Worm (Caenorhabditis elegans) whole organism, L2 larva: Measurements from ENCODE around the gene pap-2.
A peak's percentile ranks its signal among the peaks of the same experiment; 100 is the strongest.

Experiments used
- C34F6.9 ChIP-seq: fragments of 150-350 bp; optimal IDR thresholded peaks from 2 replicates; lab custom pipeline; 2014; ENCODE audit warnings: missing biosample characterization, missing genetic modification characterization
- F13H6.1 ChIP-seq: sonication (generic microtip); optimal IDR thresholded peaks from 2 replicates; lab custom pipeline; 2016; ENCODE audit warnings: missing genetic modification characterization, missing compliant biosample characterization
- R02D3.7 ChIP-seq: fragments of 150-350 bp; optimal IDR thresholded peaks from 2 replicates; lab custom pipeline; 2014; ENCODE audit warnings: missing biosample characterization, missing genetic modification characterization
- Y55F3AM.14 ChIP-seq: fragments of 200-800 bp; sonication (Bioruptor generic); optimal IDR thresholded peaks from 2 replicates; lab custom pipeline; 2018; ENCODE audit warnings: mild to moderate bottlenecking, missing genetic modification characterization, missing compliant biosample characterization
- ZK546.5 ChIP-seq: sonication (generic microtip); optimal IDR thresholded peaks from 2 replicates; lab custom pipeline; 2017; ENCODE audit warnings: missing biosample characterization, missing genetic modification characterization
- ama-1 ChIP-seq: fragments of 150-350 bp; optimal IDR thresholded peaks from 2 replicates; lab custom pipeline; 2018; ENCODE audit warnings: inconsistent platforms
- ceh-82 ChIP-seq: fragments of 150-350 bp; optimal IDR thresholded peaks from 2 replicates; lab custom pipeline; 2014; ENCODE audit warnings: missing biosample characterization, missing genetic modification characterization
- crh-2 ChIP-seq: sonication (generic microtip); optimal IDR thresholded peaks from 2 replicates; lab custom pipeline; 2017; ENCODE audit warnings: missing biosample characterization, missing genetic modification characterization
- dmd-4 ChIP-seq: sonication (generic microtip); optimal IDR thresholded peaks from 2 replicates; lab custom pipeline; 2017; ENCODE audit warnings: missing biosample characterization, missing genetic modification characterization
- egl-27 ChIP-seq: sonication (generic microtip); optimal IDR thresholded peaks from 3 replicates; lab custom pipeline; 2017; ENCODE audit warnings: missing biosample characterization, missing genetic modification reagents, missing genetic modification characterization
- elt-3 ChIP-seq: sonication (generic microtip); optimal IDR thresholded peaks from 2 replicates; lab custom pipeline; 2017; ENCODE audit warnings: missing biosample characterization, missing genetic modification characterization
- fos-1 ChIP-seq: fragments of 150-350 bp; optimal IDR thresholded peaks from 2 replicates; lab custom pipeline; 2014; ENCODE audit warnings: missing biosample characterization, missing genetic modification characterization
- gmeb-1 ChIP-seq: fragments of 150-350 bp; optimal IDR thresholded peaks from 2 replicates; lab custom pipeline; 2014; ENCODE audit warnings: missing biosample characterization, missing genetic modification characterization
- lin-11 ChIP-seq: fragments of 150-350 bp; sonication (generic microtip); optimal IDR thresholded peaks from 2 replicates; lab custom pipeline; 2014; ENCODE audit warnings: missing biosample characterization, missing genetic modification characterization, inconsistent platforms, mixed read lengths
- lin-13 ChIP-seq: fragments of 150-350 bp; optimal IDR thresholded peaks from 2 replicates; lab custom pipeline; 2014; ENCODE audit warnings: missing biosample characterization, missing genetic modification reagents, missing genetic modification characterization
- lin-39 ChIP-seq: fragments of 150-350 bp; optimal IDR thresholded peaks from 2 replicates; lab custom pipeline; 2014; ENCODE audit warnings: missing biosample characterization, missing genetic modification reagents, missing genetic modification characterization
- lsy-2 ChIP-seq, 2 experiments: fragments of 150-350 bp in 1 of 2; sonication (generic microtip) in 1 of 2; optimal IDR thresholded peaks; 2 replicates each; lab custom pipeline; 2014 to 2017; ENCODE audit warnings: missing biosample characterization in 2 of 2, missing genetic modification characterization in 2 of 2
- mbf-1 ChIP-seq: sonication (generic microtip); optimal IDR thresholded peaks from 2 replicates; lab custom pipeline; 2017; ENCODE audit warnings: missing biosample characterization, missing genetic modification characterization
- mdl-1 ChIP-seq, 2 experiments: fragments of 150-350 bp in 1 of 2; sonication (generic microtip) in 1 of 2; optimal IDR thresholded peaks; 2 replicates each; lab custom pipeline; 2017; ENCODE audit warnings: missing biosample characterization in 2 of 2, missing genetic modification characterization in 2 of 2
- nhr-10 ChIP-seq: sonication (generic microtip); optimal IDR thresholded peaks from 2 replicates; lab custom pipeline; 2017; ENCODE audit warnings: missing biosample characterization, missing genetic modification characterization
- nhr-11 ChIP-seq: fragments of 150-350 bp; optimal IDR thresholded peaks from 2 replicates; lab custom pipeline; 2014; ENCODE audit warnings: missing biosample characterization, missing genetic modification characterization
- nhr-129 ChIP-seq: fragments of 150-350 bp; optimal IDR thresholded peaks from 2 replicates; lab custom pipeline; 2014; ENCODE audit warnings: missing biosample characterization, missing genetic modification characterization
- nhr-21 ChIP-seq: fragments of 150-350 bp; optimal IDR thresholded peaks from 2 replicates; lab custom pipeline; 2014; ENCODE audit warnings: missing biosample characterization, missing genetic modification characterization
- nhr-23 ChIP-seq: fragments of 150-350 bp; optimal IDR thresholded peaks from 2 replicates; lab custom pipeline; 2014; ENCODE audit warnings: missing biosample characterization, missing genetic modification reagents, missing genetic modification characterization
- nhr-237 ChIP-seq: fragments of 150-350 bp; optimal IDR thresholded peaks from 2 replicates; lab custom pipeline; 2014; ENCODE audit warnings: missing biosample characterization, missing genetic modification characterization
- nhr-25 ChIP-seq: fragments of 150-350 bp; sonication (generic microtip); optimal IDR thresholded peaks from 3 replicates; lab custom pipeline; 2014; ENCODE audit warnings: missing biosample characterization, missing genetic modification characterization
- nhr-6 ChIP-seq: fragments of 150-350 bp; optimal IDR thresholded peaks from 2 replicates; lab custom pipeline; 2014; ENCODE audit warnings: missing biosample characterization, missing genetic modification characterization
- nhr-77 ChIP-seq: fragments of 150-350 bp; optimal IDR thresholded peaks from 2 replicates; lab custom pipeline; 2014; ENCODE audit warnings: missing biosample characterization, missing genetic modification characterization
- sem-4 ChIP-seq: fragments of 150-350 bp; optimal IDR thresholded peaks from 2 replicates; lab custom pipeline; 2014; ENCODE audit warnings: missing biosample characterization, missing genetic modification reagents, missing genetic modification characterization
- skn-1 ChIP-seq: sonication (generic microtip); optimal IDR thresholded peaks from 2 replicates; lab custom pipeline; 2017; ENCODE audit warnings: missing biosample characterization, missing genetic modification characterization
- sma-3 ChIP-seq: sonication (generic microtip); optimal IDR thresholded peaks from 2 replicates; lab custom pipeline; 2016; ENCODE audit warnings: missing genetic modification reagents, missing genetic modification characterization, missing compliant biosample characterization
- sma-9 ChIP-seq, 2 experiments: fragments of 150-350 bp in 1 of 2; sonication (generic microtip) in 1 of 2; optimal IDR thresholded peaks; 2 replicates each; lab custom pipeline; 2014 to 2016; ENCODE audit warnings: missing genetic modification characterization in 2 of 2, mild to moderate bottlenecking in 1 of 2, missing biosample characterization in 1 of 2, missing compliant biosample characterization in 1 of 2, missing genetic modification reagents in 1 of 2, moderate library complexity in 1 of 2
- snpc-4 ChIP-seq: fragments of 150-350 bp; optimal IDR thresholded peaks from 2 replicates; lab custom pipeline; 2014; ENCODE audit warnings: missing biosample characterization, missing genetic modification characterization
- unc-39 ChIP-seq: fragments of 150-350 bp; optimal IDR thresholded peaks from 2 replicates; lab custom pipeline; 2014; ENCODE audit warnings: missing biosample characterization, missing genetic modification characterization
- unc-55 ChIP-seq: fragments of 150-350 bp; sonication (generic microtip); optimal IDR thresholded peaks from 3 replicates; lab custom pipeline; 2014; ENCODE audit warnings: missing biosample characterization, missing genetic modification reagents, missing genetic modification characterization
- unc-62 ChIP-seq: fragments of 150-350 bp; optimal IDR thresholded peaks from 2 replicates; lab custom pipeline; 2014; ENCODE audit warnings: missing biosample characterization, missing genetic modification reagents, missing genetic modification characterization
- zag-1 ChIP-seq: fragments of 150-350 bp; optimal IDR thresholded peaks from 2 replicates; lab custom pipeline; 2014; ENCODE audit warnings: missing biosample characterization, missing genetic modification characterization
- ztf-1 ChIP-seq: fragments of 200-800 bp; sonication (Bioruptor generic); conservative IDR thresholded peaks from 2 replicates; pipeline ENCODE4 v1.3.6; 2022; ENCODE audit warnings: missing genetic modification characterization, missing compliant biosample characterization
- ztf-11 ChIP-seq: sonication (generic microtip); optimal IDR thresholded peaks from 2 replicates; lab custom pipeline; 2017; ENCODE audit warnings: missing biosample characterization, missing genetic modification characterization
- ztf-4 ChIP-seq: fragments of 150-350 bp; optimal IDR thresholded peaks from 2 replicates; lab custom pipeline; 2014; ENCODE audit warnings: missing biosample characterization, missing genetic modification characterization

The pap-2 gene

DNA sequence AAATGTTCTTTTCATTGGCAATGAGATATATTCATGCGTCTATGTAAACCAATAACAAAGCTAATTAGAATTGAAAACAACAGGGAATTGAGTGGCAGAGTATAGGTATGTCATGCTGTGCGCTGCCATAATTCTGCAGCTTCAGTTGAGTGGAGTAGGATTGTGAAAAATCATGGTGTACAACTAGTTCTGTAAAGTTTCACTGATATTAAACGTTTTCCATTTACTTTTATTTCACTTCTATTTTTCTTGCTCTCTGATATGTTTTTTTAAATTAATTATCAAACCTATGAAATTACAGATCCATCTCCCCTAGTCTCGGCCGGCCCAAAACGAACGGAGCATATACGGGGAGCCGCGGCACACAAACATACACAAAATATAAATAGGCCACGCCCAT lies 33.5 kb downstream of the pap-2 start, which contains the start of gene exc-7:
Gene exc-7 (plus strand): TSS at position 301 of the 400 bp plus-strand sequence.
- TF ChIP-seq sma-9 (GFP tag; optimal IDR thresholded peaks at IDR 0.05; lab: Kevin White, UChicago), result no peak
- TF ChIP-seq sma-9 (tag; optimal IDR thresholded peaks at IDR 0.05; lab: Kevin White, UChicago), result no peak
- TF ChIP-seq C34F6.9 (tag; lab: Kevin White, UChicago), result no peak
- TF ChIP-seq ZK546.5 (tag; lab: Kevin White, UChicago), result no peak
- TF ChIP-seq nhr-77 (tag; lab: Kevin White, UChicago), result no peak
- TF ChIP-seq nhr-10 (tag; lab: Kevin White, UChicago), result no peak
- TF ChIP-seq lin-11 (tag; lab: Kevin White, UChicago), result no peak
- no peak for TF ChIP-seq gmeb-1 (tag; lab: Kevin White, UChicago)
- no peak for TF ChIP-seq ztf-11 (tag; lab: Kevin White, UChicago)

- peak; percentile 8 for TF ChIP-seq nhr-129 (tag; lab: Kevin White, UChicago)
- TF ChIP-seq ztf-4 (tag; lab: Kevin White, UChicago), result no peak
- no peak for TF ChIP-seq ZK546.5 (tag; lab: Kevin White, UChicago)
Observed at ce11 chrII:9574406-9574805, 34.8 kb downstream of the pap-2 start.

DNA sequence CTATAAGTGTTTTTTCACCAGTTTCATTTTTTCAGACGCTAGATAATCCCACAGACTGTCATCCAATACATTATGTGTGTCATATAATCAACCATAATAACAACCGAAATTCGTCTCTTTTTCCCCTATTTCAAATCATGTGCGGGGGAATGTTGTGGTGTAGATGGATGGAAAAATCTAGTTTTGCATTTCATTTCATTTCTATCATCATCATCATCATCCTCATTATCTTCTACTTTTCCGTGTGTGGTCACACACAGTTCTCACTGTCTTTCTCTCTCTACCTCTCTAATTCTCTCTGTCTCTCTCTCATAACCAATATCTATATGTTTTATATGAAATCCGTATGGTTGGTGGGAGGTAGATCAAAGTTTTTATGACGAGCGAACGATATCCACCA lies 35.8 kb downstream of the pap-2 start:
- TF ChIP-seq elt-3 (no peak), nhr-21 (peak; percentile 31), ZK546.5 (tag; lab: Kevin White, UChicago) (no peak), nhr-77 (tag; lab: Kevin White, UChicago) (no peak), nhr-25 (tag; lab: Kevin White, UChicago) (peak; percentile 4), fos-1 (tag; lab: Kevin White, UChicago) (no peak), mdl-1 (tag; optimal IDR thresholded peaks at IDR 0.05; lab: Kevin White, UChicago) (no peak), nhr-129 (tag; lab: Kevin White, UChicago) (peak; percentile 17), lin-11 (tag; lab: Kevin White, UChicago) (no peak), ztf-11 (tag; lab: Kevin White, UChicago) (no peak), mbf-1 (tag; lab: Kevin White, UChicago) (no peak)

DNA sequence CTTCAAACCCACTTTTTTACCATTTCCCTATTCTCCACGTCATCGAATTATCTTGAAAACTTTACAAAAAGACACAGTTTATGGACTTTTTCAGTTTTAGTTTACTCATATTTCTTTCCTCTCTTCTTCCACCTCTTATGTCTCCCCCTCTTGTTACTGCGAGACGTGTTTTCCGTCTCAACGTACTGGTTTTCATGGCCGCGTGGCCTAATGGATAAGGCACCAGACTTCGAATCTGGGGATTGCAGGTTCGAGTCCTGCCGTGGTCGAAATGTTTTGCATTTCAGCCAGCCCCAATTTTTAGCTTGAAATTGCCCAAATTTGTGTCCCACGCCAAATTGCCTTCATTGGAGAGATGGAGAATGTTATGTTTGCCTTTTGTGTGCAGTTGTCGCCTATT lies 43.2 kb downstream of the pap-2 start:
- TF ChIP-seq lin-13 (GFP tag; lab: Kevin White, UChicago), result peak; percentile 17
- no peak for TF ChIP-seq nhr-77 (tag; lab: Kevin White, UChicago)
- no peak for TF ChIP-seq ceh-82 (tag; lab: Kevin White, UChicago)
- TF ChIP-seq nhr-11, result peak; percentile 26
- no peak for TF ChIP-seq mdl-1 (tag; optimal IDR thresholded peaks at IDR 0.05; lab: Kevin White, UChicago)
- TF ChIP-seq skn-1, result no peak
- TF ChIP-seq crh-2 (tag; lab: Kevin White, UChicago), result peak; percentile 40
- peak; percentile 32 for TF ChIP-seq gmeb-1 (tag; lab: Kevin White, UChicago)
- TF ChIP-seq ztf-11 (tag; lab: Kevin White, UChicago), result no peak
- peak; percentile 40 to 44 for TF ChIP-seq lsy-2 (tag; optimal IDR thresholded peaks at IDR 0.05; lab: Kevin White, UChicago)
- TF ChIP-seq lin-11 (tag; lab: Kevin White, UChicago), result peak; percentile 25
- TF ChIP-seq C34F6.9 (tag; lab: Kevin White, UChicago), result no peak
- TF ChIP-seq unc-55 (GFP tag; lab: Kevin White, UChicago), result peak; percentile 37
- TF ChIP-seq ama-1 (lab: Kevin White, UChicago), result no peak
- peak; percentile 68 for TF ChIP-seq nhr-129 (tag; lab: Kevin White, UChicago)
- TF ChIP-seq nhr-21, result peak; percentile 18
- TF ChIP-seq sma-3 (GFP tag; lab: Kevin White, UChicago), result peak; percentile 46
- TF ChIP-seq F13H6.1 (tag; lab: Kevin White, UChicago), result peak; percentile 22
- TF ChIP-seq fos-1 (tag; lab: Kevin White, UChicago), result peak; percentile 22
- no peak for TF ChIP-seq dmd-4 (tag; lab: Kevin White, UChicago)
- TF ChIP-seq zag-1 (tag; lab: Kevin White, UChicago), result peak; percentile 10
- peak; percentile 58 for TF ChIP-seq sma-9 (GFP tag; optimal IDR thresholded peaks at IDR 0.05; lab: Kevin White, UChicago)
- TF ChIP-seq sma-9 (tag; optimal IDR thresholded peaks at IDR 0.05; lab: Kevin White, UChicago), result no peak
- TF ChIP-seq nhr-25 (tag; lab: Kevin White, UChicago), result peak; percentile 58
- TF ChIP-seq lin-39 (tag; lab: Kevin White, UChicago), result no peak
- peak; percentile 51 for TF ChIP-seq egl-27 (tag; lab: Kevin White, UChicago)

DNA sequence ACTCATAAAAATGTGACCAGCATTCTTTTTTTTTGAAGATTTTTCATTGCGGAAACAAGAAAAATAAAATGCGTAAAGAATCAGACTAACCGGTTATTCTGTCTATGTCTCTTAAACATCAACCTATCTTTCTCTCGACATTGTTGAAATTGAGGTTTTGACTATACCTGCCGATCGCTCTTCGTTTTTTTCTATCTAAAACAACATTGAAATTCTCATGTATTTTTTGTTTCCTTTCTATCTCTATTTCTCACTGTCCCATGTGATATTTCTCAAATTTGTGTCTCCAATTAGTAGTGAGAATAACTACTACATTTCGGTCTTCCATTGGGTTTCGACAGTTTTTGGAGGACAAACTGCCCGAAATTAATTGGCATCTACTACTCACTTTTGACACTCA lies 48.3 kb downstream of the pap-2 start:
- peak; percentile 44 for TF ChIP-seq nhr-6 (tag; lab: Kevin White, UChicago)
- no peak for TF ChIP-seq sem-4 (tag; lab: Kevin White, UChicago)
- no peak for TF ChIP-seq C34F6.9 (tag; lab: Kevin White, UChicago)
- no peak for TF ChIP-seq lsy-2 (tag; optimal IDR thresholded peaks at IDR 0.05; lab: Kevin White, UChicago)
- TF ChIP-seq snpc-4 (tag; lab: Kevin White, UChicago), result no peak
- no peak for TF ChIP-seq lin-11 (tag; lab: Kevin White, UChicago)
- TF ChIP-seq R02D3.7 (tag; lab: Kevin White, UChicago), result no peak
- peak; percentile 43 for TF ChIP-seq sma-9 (GFP tag; optimal IDR thresholded peaks at IDR 0.05; lab: Kevin White, UChicago)
- TF ChIP-seq sma-9 (tag; optimal IDR thresholded peaks at IDR 0.05; lab: Kevin White, UChicago), result no peak
- no peak for TF ChIP-seq unc-62 (GFP tag; lab: Kevin White, UChicago)
- TF ChIP-seq nhr-25 (tag; lab: Kevin White, UChicago), result peak; percentile 76
- no peak for TF ChIP-seq ztf-11 (tag; lab: Kevin White, UChicago)
- TF ChIP-seq F13H6.1 (tag; lab: Kevin White, UChicago), result no peak
- no peak for TF ChIP-seq gmeb-1 (tag; lab: Kevin White, UChicago)
- no peak for TF ChIP-seq mbf-1 (tag; lab: Kevin White, UChicago)
- no peak for TF ChIP-seq egl-27 (tag; lab: Kevin White, UChicago)
- TF ChIP-seq zag-1 (tag; lab: Kevin White, UChicago), result no peak
- TF ChIP-seq ztf-4 (tag; lab: Kevin White, UChicago), result no peak
- TF ChIP-seq nhr-23 (tag; lab: Kevin White, UChicago), result no peak
- no peak for TF ChIP-seq unc-39 (tag; lab: Kevin White, UChicago)
- no peak for TF ChIP-seq sma-3 (GFP tag; lab: Kevin White, UChicago)
- no peak for TF ChIP-seq ztf-1
- no peak for TF ChIP-seq Y55F3AM.14 (GFP tag; lab: Kevin White, UChicago)
- no peak for TF ChIP-seq nhr-237 (tag; lab: Kevin White, UChicago)
- TF ChIP-seq elt-3, result no peak
